Worm (Caenorhabditis elegans) whole organism, early embryonic: ENCODE results near the gene F36D3.5.

Experiments used
- hmg-4 ChIP-seq: fragments of 200-800 bp; sonication (Bioruptor generic); optimal IDR thresholded peaks from 2 replicates; lab custom pipeline; 2018; ENCODE audit warnings: mild to moderate bottlenecking, missing genetic modification characterization, missing compliant biosample characterization
- tbx-11 ChIP-seq: fragments of 200-800 bp; sonication (Bioruptor generic); IDR thresholded peaks from 2 replicates; pipeline ENCODE4 v1.3.6; 2022; ENCODE audit warnings: missing genetic modification characterization, missing compliant biosample characterization

DNA sequence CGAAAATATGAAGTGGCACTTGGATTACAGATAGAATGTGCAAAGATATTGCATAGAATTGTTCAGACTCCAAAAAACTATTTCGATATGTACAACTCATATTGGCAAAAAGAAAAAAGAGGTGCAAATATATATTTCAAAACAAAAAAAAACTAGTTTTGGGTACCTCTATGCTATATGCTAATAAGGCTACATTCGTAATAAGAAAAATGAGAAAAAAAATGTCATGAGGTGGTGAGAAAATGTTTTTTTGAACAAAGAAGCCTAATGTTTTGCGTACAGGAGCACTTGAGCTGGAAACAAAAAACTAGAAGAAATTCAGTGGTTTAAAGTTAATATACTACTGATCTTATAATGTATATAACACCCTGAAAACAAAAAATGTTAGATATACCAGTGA, 54.2 kb downstream of the F36D3.5 start, which contains the start of gene srh-142:
- TF ChIP-seq tbx-11 (GFP tag; lab: Robert Waterston, UW) (no peak), hmg-4 (GFP tag; lab: Kevin White, UChicago) (no peak)
